Fruit fly (Drosophila melanogaster) whole organism, prepupa: Measurements from ENCODE around the gene CG7872.

Experiments
- Blimp-1 ChIP-seq: fragments of 200-800 bp; sonication (Bioruptor generic); optimal IDR thresholded peaks from 3 replicates; lab custom pipeline; 2017; ENCODE audit warnings: missing biosample characterization, missing genetic modification characterization, mild to moderate bottlenecking, moderate library complexity, missing genetic modification reagents
- CG10631 ChIP-seq: fragments of 200-800 bp; sonication (Bioruptor generic); optimal IDR thresholded peaks from 2 replicates; lab custom pipeline; 2016; ENCODE audit warnings: missing biosample characterization, missing genetic modification characterization
- CG11294 ChIP-seq: fragments of 200-800 bp; sonication (Bioruptor generic); IDR thresholded peaks from 2 replicates; pipeline ENCODE4 v1.3.6; 2022; ENCODE audit warnings: missing biosample characterization, missing genetic modification characterization
- CG11762 ChIP-seq: fragments of 200-800 bp; sonication (Bioruptor generic); optimal IDR thresholded peaks from 3 replicates; lab custom pipeline; 2016; ENCODE audit warnings: missing biosample characterization, missing genetic modification characterization; ENCODE audit not compliant: insufficient read depth
- CG11902 ChIP-seq: fragments of 200-800 bp; sonication (Bioruptor generic); optimal IDR thresholded peaks from 3 replicates; lab custom pipeline; 2016; ENCODE audit warnings: missing biosample characterization, missing genetic modification characterization
- CG15336 ChIP-seq: fragments of 200-800 bp; sonication (Bioruptor generic); IDR thresholded peaks from 2 replicates; pipeline ENCODE4 v1.3.6; 2022; ENCODE audit warnings: missing biosample characterization, missing genetic modification characterization
- CG1621 ChIP-seq: fragments of 200-800 bp; sonication (Bioruptor generic); optimal IDR thresholded peaks from 3 replicates; lab custom pipeline; 2018; ENCODE audit warnings: missing biosample characterization, mild to moderate bottlenecking, missing genetic modification characterization
- CG16779 ChIP-seq: fragments of 200-800 bp; sonication (Bioruptor generic); optimal IDR thresholded peaks from 3 replicates; lab custom pipeline; 2017; ENCODE audit warnings: missing biosample characterization, mild to moderate bottlenecking, missing genetic modification characterization
- CG3032 ChIP-seq: fragments of 200-800 bp; optimal IDR thresholded peaks from 2 replicates; lab custom pipeline; 2019; ENCODE audit warnings: missing biosample characterization, mild to moderate bottlenecking, missing genetic modification characterization, moderate library complexity
- CG31627 ChIP-seq: fragments of 200-800 bp; sonication (Bioruptor generic); optimal IDR thresholded peaks from 3 replicates; lab custom pipeline; 2016; ENCODE audit warnings: missing biosample characterization, missing genetic modification characterization
- CG32006 ChIP-seq: fragments of 200-800 bp; sonication (Bioruptor generic); optimal IDR thresholded peaks from 3 replicates; lab custom pipeline; 2017; ENCODE audit warnings: missing biosample characterization, mild to moderate bottlenecking, missing genetic modification characterization
- CG3919 ChIP-seq: fragments of 200-800 bp; sonication (Bioruptor generic); optimal IDR thresholded peaks from 3 replicates; lab custom pipeline; 2016; ENCODE audit warnings: missing biosample characterization, missing genetic modification characterization
- CG4318 ChIP-seq: fragments of 200-800 bp; sonication (Bioruptor generic); optimal IDR thresholded peaks from 3 replicates; lab custom pipeline; 2017; ENCODE audit warnings: missing biosample characterization, mild to moderate bottlenecking, missing genetic modification characterization
- CG6163 ChIP-seq: fragments of 200-800 bp; sonication (Bioruptor generic); IDR thresholded peaks from 3 replicates; pipeline ENCODE4 v1.3.6; 2022; ENCODE audit warnings: missing biosample characterization, missing genetic modification characterization
- CG6276 ChIP-seq: fragments of 200-800 bp; sonication (Bioruptor generic); optimal IDR thresholded peaks from 2 replicates; lab custom pipeline; 2017; ENCODE audit warnings: missing biosample characterization, mild to moderate bottlenecking, missing genetic modification characterization
- CG6792 ChIP-seq: fragments of 200-800 bp; sonication (Bioruptor generic); optimal IDR thresholded peaks from 3 replicates; lab custom pipeline; 2016; ENCODE audit warnings: missing biosample characterization, missing genetic modification characterization
- CG6808 ChIP-seq: fragments of 200-800 bp; sonication (Bioruptor generic); optimal IDR thresholded peaks from 3 replicates; lab custom pipeline; 2017; ENCODE audit warnings: missing biosample characterization, missing genetic modification characterization, mild to moderate bottlenecking, moderate library complexity, missing genetic modification reagents
- CG6854 ChIP-seq: fragments of 200-800 bp; sonication (Bioruptor generic); optimal IDR thresholded peaks from 2 replicates; lab custom pipeline; 2017; ENCODE audit warnings: missing biosample characterization, mild to moderate bottlenecking, missing genetic modification characterization
- CG8119 ChIP-seq: fragments of 200-800 bp; sonication (Bioruptor generic); IDR thresholded peaks from 3 replicates; pipeline ENCODE4 v1.3.6; 2022; ENCODE audit warnings: missing biosample characterization, missing genetic modification characterization
- CG8319 ChIP-seq: fragments of 200-800 bp; sonication (Bioruptor generic); optimal IDR thresholded peaks from 3 replicates; lab custom pipeline; 2016; ENCODE audit warnings: missing biosample characterization, missing genetic modification characterization
- CG8632 ChIP-seq: fragments of 200-800 bp; sonication (Bioruptor generic); optimal IDR thresholded peaks from 3 replicates; lab custom pipeline; 2016; ENCODE audit warnings: missing biosample characterization, missing genetic modification characterization
- CG9139 ChIP-seq: fragments of 200-800 bp; sonication (Bioruptor generic); optimal IDR thresholded peaks from 3 replicates; lab custom pipeline; 2017; ENCODE audit warnings: missing biosample characterization, mild to moderate bottlenecking, missing genetic modification characterization
- Eip75B ChIP-seq: fragments of 200-800 bp; sonication (Bioruptor generic); optimal IDR thresholded peaks from 3 replicates; lab custom pipeline; 2016; ENCODE audit warnings: missing biosample characterization, missing genetic modification characterization
- Eip93F ChIP-seq: fragments of 200-800 bp; sonication (Bioruptor generic); optimal IDR thresholded peaks from 2 replicates; lab custom pipeline; 2016; ENCODE audit warnings: missing biosample characterization, mild to moderate bottlenecking, missing genetic modification characterization
- Ets21C ChIP-seq: fragments of 200-800 bp; sonication (Bioruptor generic); optimal IDR thresholded peaks from 3 replicates; lab custom pipeline; 2016; ENCODE audit warnings: missing biosample characterization, missing genetic modification characterization
- Ets96B ChIP-seq: fragments of 200-800 bp; optimal IDR thresholded peaks from 2 replicates; lab custom pipeline; 2019; ENCODE audit warnings: missing biosample characterization, mild to moderate bottlenecking, missing genetic modification characterization, moderate library complexity
- Gug ChIP-seq: fragments of 200-800 bp; sonication (Bioruptor generic); IDR thresholded peaks from 2 replicates; pipeline ENCODE4 v1.3.6; 2022; ENCODE audit warnings: missing biosample characterization, missing genetic modification characterization
- Hr39 ChIP-seq: fragments of 200-800 bp; sonication (Bioruptor generic); optimal IDR thresholded peaks from 2 replicates; lab custom pipeline; 2016; ENCODE audit warnings: missing biosample characterization, missing genetic modification characterization
- Hr4 ChIP-seq: fragments of 200-800 bp; sonication (Bioruptor generic); optimal IDR thresholded peaks from 3 replicates; lab custom pipeline; 2016; ENCODE audit warnings: missing biosample characterization, missing genetic modification characterization
- Lpt ChIP-seq: fragments of 200-800 bp; sonication (Bioruptor generic); optimal IDR thresholded peaks from 3 replicates; lab custom pipeline; 2016; ENCODE audit warnings: missing biosample characterization, missing genetic modification characterization
- OdsH ChIP-seq: fragments of 200-800 bp; sonication (Bioruptor generic); optimal IDR thresholded peaks from 3 replicates; lab custom pipeline; 2016; ENCODE audit warnings: missing biosample characterization, missing genetic modification characterization
- Smox ChIP-seq: fragments of 200-800 bp; sonication (Bioruptor generic); optimal IDR thresholded peaks from 3 replicates; lab custom pipeline; 2016; ENCODE audit warnings: missing biosample characterization, missing genetic modification characterization
- Sox14 ChIP-seq: fragments of 200-800 bp; sonication (Bioruptor generic); optimal IDR thresholded peaks from 3 replicates; lab custom pipeline; 2016; ENCODE audit warnings: missing biosample characterization, missing genetic modification characterization
- Sox15 ChIP-seq: fragments of 200-800 bp; sonication (Bioruptor generic); optimal IDR thresholded peaks from 3 replicates; lab custom pipeline; 2016; ENCODE audit warnings: missing biosample characterization, missing genetic modification characterization
- achi ChIP-seq: fragments of 200-800 bp; sonication (Bioruptor generic); optimal IDR thresholded peaks from 3 replicates; lab custom pipeline; 2016; ENCODE audit warnings: missing biosample characterization, missing genetic modification characterization
- cyc ChIP-seq: fragments of 200-800 bp; sonication (Bioruptor generic); optimal IDR thresholded peaks from 3 replicates; lab custom pipeline; 2016; ENCODE audit warnings: missing biosample characterization, missing genetic modification characterization
- dac ChIP-seq: fragments of 200-800 bp; sonication (Bioruptor generic); optimal IDR thresholded peaks from 2 replicates; lab custom pipeline; 2017; ENCODE audit warnings: missing biosample characterization, mild to moderate bottlenecking, missing genetic modification characterization
- esn ChIP-seq: fragments of 200-800 bp; sonication (Bioruptor generic); optimal IDR thresholded peaks from 2 replicates; lab custom pipeline; 2016; ENCODE audit warnings: missing biosample characterization, mild to moderate bottlenecking, missing genetic modification characterization, moderate library complexity
- fd59A ChIP-seq: fragments of 200-800 bp; sonication (Bioruptor generic); optimal IDR thresholded peaks from 2 replicates; lab custom pipeline; 2017; ENCODE audit warnings: missing biosample characterization, mild to moderate bottlenecking, missing genetic modification characterization, missing genetic modification reagents
- fkh ChIP-seq: fragments of 200-800 bp; sonication (Bioruptor generic); optimal IDR thresholded peaks from 3 replicates; lab custom pipeline; 2017; ENCODE audit warnings: missing biosample characterization, mild to moderate bottlenecking, missing genetic modification characterization, moderate library complexity
- net ChIP-seq: fragments of 200-800 bp; sonication (Bioruptor generic); optimal IDR thresholded peaks from 3 replicates; lab custom pipeline; 2016; ENCODE audit warnings: missing biosample characterization, missing genetic modification characterization
- pdm3 ChIP-seq: fragments of 200-800 bp; sonication (Bioruptor generic); optimal IDR thresholded peaks from 3 replicates; lab custom pipeline; 2016; ENCODE audit warnings: missing biosample characterization, missing genetic modification characterization
- salr ChIP-seq, 2 experiments: fragments of 200-800 bp; sonication (Bioruptor generic); optimal IDR thresholded peaks; 3 replicates each; lab custom pipeline; 2016 to 2018; ENCODE audit warnings: missing biosample characterization in 2 of 2, missing genetic modification characterization in 2 of 2, mild to moderate bottlenecking in 1 of 2
- spab ChIP-seq: fragments of 200-800 bp; sonication (Bioruptor generic); optimal IDR thresholded peaks from 2 replicates; lab custom pipeline; 2017; ENCODE audit warnings: missing biosample characterization, mild to moderate bottlenecking, missing genetic modification characterization, missing genetic modification reagents
- ss ChIP-seq, 2 experiments: fragments of 200-800 bp; sonication (Bioruptor generic); optimal IDR thresholded peaks; 2 replicates in 1 of 2; 3 replicates in 1 of 2; lab custom pipeline; 2017 to 2018; ENCODE audit warnings: mild to moderate bottlenecking in 2 of 2, missing biosample characterization in 2 of 2, missing genetic modification characterization in 2 of 2, moderate library complexity in 1 of 2
- svp ChIP-seq: fragments of 200-800 bp; sonication (Bioruptor generic); peaks from one replicate; lab custom pipeline; 2016; ENCODE audit warnings: missing biosample characterization, missing genetic modification characterization
- topi ChIP-seq: fragments of 200-800 bp; sonication (Bioruptor generic); optimal IDR thresholded peaks from 3 replicates; lab custom pipeline; 2016; ENCODE audit warnings: missing biosample characterization, missing genetic modification characterization

CG7872 gene

dm6 chrX:15530369-15530768 is 47.6 kb upstream of the CG7872 start (continued):
- TF ChIP-seq CG31627 (GFP tag; lab: Kevin White, UChicago) (peak; percentile 40), CG8319 (peak; percentile 19), CG32006 (GFP tag; lab: Kevin White, UChicago) (peak; percentile 20), CG1621 (tag; lab: Kevin White, UChicago) (no peak), Eip93F (GFP tag; lab: Kevin White, UChicago) (no peak), CG11294 (GFP tag; lab: Robert Waterston, UW) (no peak), Ets21C (peak; percentile 19), Eip75B (GFP tag; lab: Kevin White, UChicago) (peak; percentile 40), svp (peak; percentile 79), fd59A (GFP tag; lab: Kevin White, UChicago) (no peak), Lpt (no peak), dac (GFP tag; lab: Kevin White, UChicago) (no peak), CG11902 (peak; percentile 13), CG3919 (GFP tag; lab: Kevin White, UChicago) (peak; percentile 46), topi (GFP tag; lab: Kevin White, UChicago) (peak; percentile 49), CG4318 (GFP tag; lab: Kevin White, UChicago) (no peak), OdsH (GFP tag; lab: Kevin White, UChicago) (peak; percentile 48), Sox15 (GFP tag; lab: Kevin White, UChicago) (peak; percentile 48), CG6276 (GFP tag; lab: Kevin White, UChicago) (no peak), Ets96B (tag; lab: Kevin White, UChicago) (peak; percentile 49), Blimp-1 (GFP tag; lab: Kevin White, UChicago) (no peak), CG10631 (GFP tag; lab: Kevin White, UChicago) (peak; percentile 34), ss (GFP tag; optimal IDR thresholded peaks at IDR 0.05; lab: Kevin White, UChicago) (no peak), achi (peak; percentile 39), CG3032 (tag; lab: Kevin White, UChicago) (peak; percentile 45), salr (GFP tag; optimal IDR thresholded peaks at IDR 0.05; lab: Kevin White, UChicago) (no peak), pdm3 (GFP tag; lab: Kevin White, UChicago) (peak; percentile 52), fkh (GFP tag; lab: Kevin White, UChicago) (no peak), net (GFP tag; lab: Kevin White, UChicago) (no peak), Smox (GFP tag; lab: Kevin White, UChicago) (peak; percentile 57), CG16779 (tag; lab: Kevin White, UChicago) (no peak), CG11762 (no peak), CG8632 (peak; percentile 48), Sox14 (GFP tag; lab: Kevin White, UChicago) (peak; percentile 27)

dm6 chrX:15532062-15532461 is 45.9 kb upstream of the CG7872 start:
- TF ChIP-seq CG15336 (GFP tag; lab: Robert Waterston, UW) (no peak), cyc (peak; percentile 1), ss (GFP tag; optimal IDR thresholded peaks at IDR 0.05; lab: Kevin White, UChicago) (no peak), CG11762 (no peak), CG16779 (tag; lab: Kevin White, UChicago) (no peak), CG1621 (tag; lab: Kevin White, UChicago) (no peak), Sox14 (GFP tag; lab: Kevin White, UChicago) (no peak), CG8119 (GFP tag; lab: Robert Waterston, UW) (no peak), CG32006 (GFP tag; lab: Kevin White, UChicago) (no peak), Blimp-1 (GFP tag; lab: Kevin White, UChicago) (no peak), Sox15 (GFP tag; lab: Kevin White, UChicago) (no peak), CG4318 (GFP tag; lab: Kevin White, UChicago) (no peak), CG6792 (GFP tag; lab: Kevin White, UChicago) (no peak), spab (no peak), svp (no peak), Ets21C (peak; percentile 12), Hr4 (GFP tag; lab: Kevin White, UChicago) (no peak), Gug (no peak), Smox (GFP tag; lab: Kevin White, UChicago) (no peak), CG10631 (GFP tag; lab: Kevin White, UChicago) (no peak), CG31627 (GFP tag; lab: Kevin White, UChicago) (peak; percentile 14), CG6163 (no peak), fkh (GFP tag; lab: Kevin White, UChicago) (no peak), CG11294 (GFP tag; lab: Robert Waterston, UW) (no peak), CG3919 (GFP tag; lab: Kevin White, UChicago) (no peak), Ets96B (tag; lab: Kevin White, UChicago) (no peak), esn (peak; percentile 12), topi (GFP tag; lab: Kevin White, UChicago) (no peak), CG9139 (no peak), CG6808 (GFP tag; lab: Kevin White, UChicago) (no peak), CG6854 (GFP tag; lab: Kevin White, UChicago) (no peak), Hr39 (GFP tag; lab: Kevin White, UChicago) (peak; percentile 8), Eip93F (GFP tag; lab: Kevin White, UChicago) (no peak), net (GFP tag; lab: Kevin White, UChicago) (no peak)
